Fruit fly (Drosophila melanogaster): ENCODE measurements around the gene Neurl4.

Neurl4 gene

DNA sequence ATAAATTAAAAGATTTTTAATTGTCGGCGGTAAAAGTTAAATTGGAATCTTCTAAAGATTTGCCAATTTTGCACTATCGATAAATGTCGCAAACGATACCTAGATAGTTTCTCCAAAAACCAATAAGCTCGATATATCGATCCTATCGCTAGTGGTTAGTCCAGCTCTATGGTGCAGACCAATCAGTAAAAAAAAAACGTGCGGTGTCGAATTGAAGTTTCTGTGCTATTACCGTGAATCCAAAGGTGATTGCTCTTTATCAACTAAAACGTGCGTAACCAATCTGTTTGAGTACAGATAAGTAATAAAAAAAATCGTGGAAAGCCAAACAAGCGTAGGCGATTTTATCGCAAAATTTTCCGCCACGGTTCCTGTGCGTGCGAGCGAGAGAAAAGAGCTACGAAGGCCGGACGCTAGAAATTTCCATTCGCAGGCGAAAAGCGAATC is 12.8 kb downstream of the Neurl4 start, which contains the start of gene Hsp110:
Gene Hsp110 (plus strand): TSS at position 153 of the 447 bp plus-strand sequence.
- TF ChIP-seq pad (GFP tag; optimal IDR thresholded peaks at IDR 0.05) (peak; percentile 14), ovo (GFP tag; optimal IDR thresholded peaks at IDR 0.05) (peak; percentile 4), kay (GFP tag; ENCODE audit: borderline replicate concordance) (peak; percentile 96), CG14711 (tag; optimal IDR thresholded peaks at IDR 0.05) (no peak), Mnt (GFP tag; optimal IDR thresholded peaks at IDR 0.05) (peak; percentile 94), CG12768 (GFP tag; optimal IDR thresholded peaks at IDR 0.05) (peak; percentile 36), CG11617 (GFP tag; optimal IDR thresholded peaks at IDR 0.05) (peak; percentile 66), CG1620 (GFP tag; optimal IDR thresholded peaks at IDR 0.05) (peak; percentile 43), Crg-1 (GFP tag; optimal IDR thresholded peaks at IDR 0.05) (peak; percentile 43), CG7045 (GFP tag; optimal IDR thresholded peaks at IDR 0.05) (no peak), CG5204 (GFP tag; optimal IDR thresholded peaks at IDR 0.05) (no peak), CG33017 (tag; optimal IDR thresholded peaks at IDR 0.05) (peak; percentile 65), tj (GFP tag; optimal IDR thresholded peaks at IDR 0.05) (peak; percentile 48), toe (GFP tag; optimal IDR thresholded peaks at IDR 0.05) (no peak), CG7101 (tag; optimal IDR thresholded peaks at IDR 0.05) (peak; percentile 48), bab1 (GFP tag; optimal IDR thresholded peaks at IDR 0.05) (peak; percentile 64), cic (GFP tag; optimal IDR thresholded peaks at IDR 0.05) (peak; percentile 29), Hr96 (GFP tag; optimal IDR thresholded peaks at IDR 0.05) (no peak), Clk (GFP tag; optimal IDR thresholded peaks at IDR 0.05) (no peak), cnc (optimal IDR thresholded peaks at IDR 0.05) (no peak)

DNA sequence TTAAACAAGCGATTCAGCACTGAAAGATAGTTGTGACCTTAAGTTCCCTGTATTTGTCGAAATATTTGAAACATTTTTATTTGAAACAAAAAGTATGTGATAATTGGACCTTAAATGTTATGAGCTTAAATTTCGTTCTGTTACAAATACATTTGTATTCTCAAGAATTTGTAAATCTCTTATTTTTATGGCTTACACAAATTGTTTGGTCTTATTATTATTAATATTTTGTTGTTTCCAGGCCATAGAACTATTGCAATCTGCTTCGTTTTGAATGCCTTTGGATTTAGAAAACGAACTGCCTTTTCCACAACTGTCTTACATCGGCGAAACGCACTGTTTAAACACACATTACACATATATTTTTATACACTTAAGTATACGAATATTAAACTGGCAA is 15.2 kb downstream of the Neurl4 start, which contains the start of gene CG6661:
Gene CG6661 (plus strand): TSS at position 301 of the 400 bp plus-strand sequence.
- no peak for TF ChIP-seq CG12768 (GFP tag; optimal IDR thresholded peaks at IDR 0.05)
- no peak for TF ChIP-seq tj (GFP tag; optimal IDR thresholded peaks at IDR 0.05)
- no peak for TF ChIP-seq kay (GFP tag; ENCODE audit: borderline replicate concordance)
- TF ChIP-seq pad (GFP tag; optimal IDR thresholded peaks at IDR 0.05): no peak
- TF ChIP-seq CG33017 (tag; optimal IDR thresholded peaks at IDR 0.05): no peak
- no peak for TF ChIP-seq CG7101 (tag; optimal IDR thresholded peaks at IDR 0.05)
- no peak for TF ChIP-seq CG7045 (GFP tag; optimal IDR thresholded peaks at IDR 0.05)
- TF ChIP-seq cnc (optimal IDR thresholded peaks at IDR 0.05): no peak
- no peak for TF ChIP-seq toe (GFP tag; optimal IDR thresholded peaks at IDR 0.05)
- no peak for TF ChIP-seq Clk (GFP tag; optimal IDR thresholded peaks at IDR 0.05)
- no peak for TF ChIP-seq ovo (GFP tag; optimal IDR thresholded peaks at IDR 0.05)
- TF ChIP-seq CG14711 (tag; optimal IDR thresholded peaks at IDR 0.05): no peak
- no peak for TF ChIP-seq CG5204 (GFP tag; optimal IDR thresholded peaks at IDR 0.05)
- no peak for TF ChIP-seq cic (GFP tag; optimal IDR thresholded peaks at IDR 0.05)
- no peak for TF ChIP-seq Hr96 (GFP tag; optimal IDR thresholded peaks at IDR 0.05)
- TF ChIP-seq CG11617 (GFP tag; optimal IDR thresholded peaks at IDR 0.05): no peak
- no peak for TF ChIP-seq Mnt (GFP tag; optimal IDR thresholded peaks at IDR 0.05)

DNA sequence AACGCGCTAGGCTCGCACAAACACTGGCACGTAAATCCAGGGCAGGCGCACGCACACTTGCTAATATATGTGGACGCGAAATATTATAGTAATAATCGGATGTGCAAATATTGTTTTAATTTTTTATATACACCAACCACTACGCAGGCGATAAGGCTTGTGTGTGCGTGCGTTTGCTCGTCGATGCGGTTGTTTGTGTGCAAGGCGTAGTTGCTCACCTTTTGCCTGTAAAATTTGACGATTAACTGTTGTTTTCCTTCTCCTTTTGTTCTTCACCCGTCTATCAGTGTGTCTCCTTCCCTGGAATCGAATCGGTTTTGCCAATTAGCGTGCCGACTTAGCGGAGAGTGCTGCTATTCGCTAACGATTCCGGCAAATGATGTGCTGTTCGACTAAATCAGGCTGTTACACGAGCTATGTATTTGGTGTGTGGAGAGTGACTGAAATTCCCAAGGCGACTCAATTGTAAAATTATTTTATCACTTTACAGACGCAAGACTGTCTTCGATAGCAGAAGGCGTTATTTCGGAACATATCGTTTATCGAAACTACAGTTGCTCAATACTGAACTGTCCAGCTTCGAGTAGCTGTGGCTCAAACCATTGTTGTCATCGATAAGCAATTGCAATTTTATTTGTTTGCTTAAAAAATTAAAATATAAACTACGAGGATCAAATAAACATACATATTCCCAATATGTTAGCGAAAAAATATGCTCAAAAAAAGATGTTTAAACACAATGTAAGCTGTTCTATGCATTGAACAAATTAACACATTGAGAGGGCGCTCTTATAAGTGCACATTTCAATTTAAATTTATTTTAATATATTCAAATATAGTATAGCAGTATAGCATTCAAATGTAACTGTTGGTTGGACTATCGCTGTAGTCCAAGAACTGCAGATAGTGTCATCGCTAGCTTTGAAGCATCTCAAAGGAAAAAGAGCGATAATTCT is 18.2 kb downstream of the Neurl4 start, which contains the start of the genes CG6650 and endos:
Gene CG6650 (plus strand): TSS at position 280 of the 956 bp plus-strand sequence.
Gene endos (minus strand): TSS at position 536 of the 956 bp plus-strand sequence.
- TF ChIP-seq tj (GFP tag; optimal IDR thresholded peaks at IDR 0.05) (peak; percentile 60), CG14711 (tag; optimal IDR thresholded peaks at IDR 0.05) (peak; percentile 24), CG5204 (GFP tag; optimal IDR thresholded peaks at IDR 0.05) (no peak), CG7045 (GFP tag; optimal IDR thresholded peaks at IDR 0.05) (peak; percentile 80), kay (GFP tag; ENCODE audit: borderline replicate concordance) (no peak), bab1 (GFP tag; optimal IDR thresholded peaks at IDR 0.05) (peak; percentile 36), CG11617 (GFP tag; optimal IDR thresholded peaks at IDR 0.05) (peak; percentile 79), Mnt (GFP tag; optimal IDR thresholded peaks at IDR 0.05) (peak; percentile 82), CG7101 (tag; optimal IDR thresholded peaks at IDR 0.05) (peak; percentile 81), pad (GFP tag; optimal IDR thresholded peaks at IDR 0.05) (peak; percentile 96), CG33017 (tag; optimal IDR thresholded peaks at IDR 0.05) (peak; percentile 37), CG12768 (GFP tag; optimal IDR thresholded peaks at IDR 0.05) (peak; percentile 81), Hr96 (GFP tag; optimal IDR thresholded peaks at IDR 0.05) (peak; percentile 83), cnc (optimal IDR thresholded peaks at IDR 0.05) (no peak), cic (GFP tag; optimal IDR thresholded peaks at IDR 0.05) (peak; percentile 94), ovo (GFP tag; optimal IDR thresholded peaks at IDR 0.05) (peak; percentile 67), Clk (GFP tag; optimal IDR thresholded peaks at IDR 0.05) (peak; percentile 63), CG1620 (GFP tag; optimal IDR thresholded peaks at IDR 0.05) (peak; percentile 52), Crg-1 (GFP tag; optimal IDR thresholded peaks at IDR 0.05) (peak; percentile 62), toe (GFP tag; optimal IDR thresholded peaks at IDR 0.05) (peak; percentile 84)

DNA sequence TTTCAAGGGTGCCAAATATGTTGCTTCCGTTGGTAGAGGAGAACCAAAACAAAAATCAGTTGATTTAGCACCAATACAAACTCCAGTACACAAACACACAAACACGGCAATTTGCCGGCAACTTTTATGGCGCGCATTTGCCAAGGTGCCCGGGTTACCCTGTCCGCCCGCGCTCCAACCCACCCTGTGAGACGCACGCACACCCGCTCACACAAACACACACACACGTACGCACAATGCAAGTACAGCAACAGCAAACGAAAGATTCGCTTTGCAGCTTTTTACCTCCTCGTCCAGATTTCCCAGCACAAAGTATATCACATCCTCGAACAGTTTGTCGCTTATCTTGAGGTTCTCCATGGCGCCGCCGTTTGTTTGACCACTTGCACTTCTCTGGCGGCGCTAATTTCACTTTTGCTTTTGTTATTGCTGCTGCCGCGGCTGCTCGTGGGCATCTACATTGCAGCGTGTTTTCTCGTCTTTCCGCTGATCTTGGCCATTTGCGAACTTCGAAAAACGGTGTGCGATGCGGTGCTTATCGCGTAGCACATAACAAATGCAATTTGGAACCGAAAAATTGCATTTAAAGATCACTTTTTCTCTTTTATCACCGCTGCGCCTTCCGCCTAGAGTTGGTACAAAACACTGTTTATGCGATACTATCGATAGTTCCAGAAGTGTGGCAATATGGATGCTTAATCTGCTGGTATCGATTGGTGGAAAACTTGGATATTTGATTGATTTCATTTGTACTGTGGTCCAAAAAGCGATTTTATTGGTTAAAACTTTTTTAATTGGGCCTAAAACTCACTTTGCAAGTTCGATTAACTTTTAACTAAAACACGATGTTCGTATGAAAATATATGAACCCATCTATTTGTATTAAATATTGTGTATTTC is 21.0 kb downstream of the Neurl4 start, which contains the start of gene Ptip:
Gene Ptip (minus strand): TSS at position 637 of the 900 bp plus-strand sequence.
- TF ChIP-seq cnc (optimal IDR thresholded peaks at IDR 0.05) (no peak), cic (GFP tag; optimal IDR thresholded peaks at IDR 0.05) (peak; percentile 30), kay (GFP tag; ENCODE audit: borderline replicate concordance) (no peak), CG11617 (GFP tag; optimal IDR thresholded peaks at IDR 0.05) (no peak), Hr96 (GFP tag; optimal IDR thresholded peaks at IDR 0.05) (no peak), bab1 (GFP tag; optimal IDR thresholded peaks at IDR 0.05) (peak; percentile 52), CG14711 (tag; optimal IDR thresholded peaks at IDR 0.05) (peak; percentile 48), CG5204 (GFP tag; optimal IDR thresholded peaks at IDR 0.05) (no peak), toe (GFP tag; optimal IDR thresholded peaks at IDR 0.05) (no peak), CG7045 (GFP tag; optimal IDR thresholded peaks at IDR 0.05) (no peak), CG33017 (tag; optimal IDR thresholded peaks at IDR 0.05) (no peak), tj (GFP tag; optimal IDR thresholded peaks at IDR 0.05) (peak; percentile 27), Clk (GFP tag; optimal IDR thresholded peaks at IDR 0.05) (no peak), CG12768 (GFP tag; optimal IDR thresholded peaks at IDR 0.05) (peak; percentile 20), CG7101 (tag; optimal IDR thresholded peaks at IDR 0.05) (peak; percentile 32), Crg-1 (GFP tag; optimal IDR thresholded peaks at IDR 0.05) (peak; percentile 37), ovo (GFP tag; optimal IDR thresholded peaks at IDR 0.05) (no peak), CG1620 (GFP tag; optimal IDR thresholded peaks at IDR 0.05) (peak; percentile 12), pad (GFP tag; optimal IDR thresholded peaks at IDR 0.05) (no peak), Mnt (GFP tag; optimal IDR thresholded peaks at IDR 0.05) (peak; percentile 72)

All from whole organism, adult.